Fruit fly (Drosophila melanogaster): ENCODE results near the gene CG3982.

DNA sequence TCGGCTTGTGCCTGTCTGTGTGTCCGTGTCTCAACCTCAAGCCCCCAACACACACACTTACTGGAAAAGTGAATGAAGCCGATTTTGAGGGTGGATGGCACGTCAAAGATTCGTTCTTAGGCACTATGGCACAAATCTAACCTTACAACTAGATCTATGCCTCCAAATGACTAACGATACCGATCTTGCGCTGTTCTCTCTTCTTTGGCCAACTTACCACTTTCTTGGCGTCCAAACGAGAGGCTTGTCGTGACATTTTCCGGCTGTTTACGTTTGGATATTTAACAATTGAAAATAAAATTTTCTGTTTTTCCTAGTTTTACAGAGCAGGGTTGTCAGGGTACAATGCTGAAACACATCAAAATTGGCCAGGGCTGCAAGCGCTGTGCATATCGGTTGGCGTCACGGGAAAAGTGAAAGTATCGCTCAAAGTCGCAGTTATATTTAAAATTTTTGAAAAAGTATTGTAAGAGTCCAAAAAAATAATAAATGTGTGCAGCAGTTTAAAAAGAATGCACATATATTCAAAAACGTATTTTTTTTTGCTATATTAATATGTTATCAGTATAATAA lies 24.8 kb upstream of the CG3982 start, which contains the start of the genes Bet3 and Nf-YA:
- TF ChIP-seq Sin3A (optimal IDR thresholded peaks at IDR 0.05) (no peak), insv (optimal IDR thresholded peaks at IDR 0.05) (no peak)

Data from Kc167 (cell line).